Fruit fly (Drosophila melanogaster) whole organism, embryonic: Measurements from ENCODE around the gene CG6951.
A peak's percentile ranks its signal among the peaks of the same experiment; 100 is the strongest.

Source experiments
- B-H1 ChIP-seq: fragments of 200-800 bp; sonication (Bioruptor generic); IDR thresholded peaks from 3 replicates; pipeline ENCODE4 v1.3.6; 2022; ENCODE audit warnings: missing biosample characterization, missing genetic modification characterization
- BEAF-32 ChIP-seq: fragments of 200-800 bp; sonication (Bioruptor generic); optimal IDR thresholded peaks from 3 replicates; lab custom pipeline; 2017; ENCODE audit warnings: missing biosample characterization, missing genetic modification characterization, mild to moderate bottlenecking, moderate library complexity, missing genetic modification reagents
- Bteb2 ChIP-seq: fragments of 200-800 bp; sonication (Bioruptor generic); optimal IDR thresholded peaks from 2 replicates; lab custom pipeline; 2016; ENCODE audit warnings: missing biosample characterization, missing genetic modification characterization
- CG10267 ChIP-seq: fragments of 200-800 bp; sonication (Bioruptor generic); optimal IDR thresholded peaks from 2 replicates; lab custom pipeline; 2018; ENCODE audit warnings: missing biosample characterization, mild to moderate bottlenecking, missing genetic modification characterization, moderate library complexity
- CG10431 ChIP-seq: fragments of 200-800 bp; sonication (Bioruptor generic); optimal IDR thresholded peaks from 3 replicates; lab custom pipeline; 2018; ENCODE audit warnings: missing biosample characterization, mild to moderate bottlenecking, missing genetic modification characterization
- CG11696 ChIP-seq: fragments of 200-800 bp; sonication (Bioruptor generic); IDR thresholded peaks from 2 replicates; pipeline ENCODE4 v1.3.6; 2022; ENCODE audit warnings: missing biosample characterization, missing genetic modification characterization
- CG12155 ChIP-seq: fragments of 200-800 bp; sonication (Bioruptor generic); optimal IDR thresholded peaks from 3 replicates; lab custom pipeline; 2016; ENCODE audit warnings: missing biosample characterization, missing genetic modification characterization
- CG18476 ChIP-seq: fragments of 200-800 bp; sonication (Bioruptor generic); optimal IDR thresholded peaks from 2 replicates; lab custom pipeline; 2016; ENCODE audit warnings: missing biosample characterization, mild to moderate bottlenecking, missing genetic modification characterization
- CG2199 ChIP-seq: fragments of 200-800 bp; sonication (Bioruptor generic); IDR thresholded peaks from 3 replicates; pipeline ENCODE4 v1.3.6; 2022; ENCODE audit warnings: missing biosample characterization, missing genetic modification characterization
- CG31388 ChIP-seq: fragments of 200-800 bp; sonication (Bioruptor generic); optimal IDR thresholded peaks from 2 replicates; lab custom pipeline; 2016; ENCODE audit warnings: missing biosample characterization, missing genetic modification characterization
- CG34224 ChIP-seq: fragments of 200-800 bp; sonication (Bioruptor generic); IDR thresholded peaks from 3 replicates; pipeline ENCODE4 v1.3.6; 2022; ENCODE audit warnings: missing biosample characterization, missing genetic modification characterization; ENCODE audit not compliant: partially characterized antibody
- CG34422 ChIP-seq: fragments of 200-800 bp; sonication (Bioruptor generic); IDR thresholded peaks from 3 replicates; pipeline ENCODE4 v1.3.6; 2022; ENCODE audit warnings: missing biosample characterization, missing genetic modification characterization
- CG42726 ChIP-seq: fragments of 200-800 bp; sonication (Bioruptor generic); IDR thresholded peaks from 2 replicates; pipeline ENCODE4 v1.3.6; 2022; ENCODE audit warnings: missing biosample characterization, missing genetic modification characterization; ENCODE audit not compliant: partially characterized antibody
- CG4282 ChIP-seq: fragments of 200-800 bp; sonication (Bioruptor generic); optimal IDR thresholded peaks from 2 replicates; lab custom pipeline; 2016; ENCODE audit warnings: missing biosample characterization, missing genetic modification characterization
- CG4617 ChIP-seq: fragments of 200-800 bp; sonication (Bioruptor generic); optimal IDR thresholded peaks from 3 replicates; lab custom pipeline; 2016; ENCODE audit warnings: missing biosample characterization, missing genetic modification characterization, borderline replicate concordance
- CG5180 ChIP-seq: fragments of 200-800 bp; sonication (Bioruptor generic); optimal IDR thresholded peaks from 3 replicates; lab custom pipeline; 2017; ENCODE audit warnings: missing biosample characterization, missing genetic modification characterization, mild to moderate bottlenecking, moderate library complexity, missing genetic modification reagents
- CG8478 ChIP-seq: fragments of >200 bp; optimal IDR thresholded peaks from 2 replicates; lab custom pipeline; 2018
- CG8924 ChIP-seq: fragments of 200-800 bp; optimal IDR thresholded peaks from 3 replicates; lab custom pipeline; 2019; ENCODE audit warnings: missing biosample characterization, mild to moderate bottlenecking, missing genetic modification characterization, moderate library complexity
- CG9215 ChIP-seq: fragments of 200-800 bp; sonication (Bioruptor generic); IDR thresholded peaks from 2 replicates; pipeline ENCODE4 v1.3.6; 2022; ENCODE audit warnings: missing biosample characterization, missing genetic modification characterization
- CG9876 ChIP-seq: fragments of 200-800 bp; sonication (Bioruptor generic); optimal IDR thresholded peaks from 2 replicates; lab custom pipeline; 2016; ENCODE audit warnings: missing biosample characterization, missing genetic modification characterization
- Dfd ChIP-seq, 2 experiments: fragments of >200 bp; optimal IDR thresholded peaks; 2 replicates each; lab custom pipeline; 2017; ENCODE audit warnings: missing biosample characterization in 2 of 2, missing genetic modification characterization in 2 of 2
- Dref ChIP-seq: fragments of 200-800 bp; sonication (Bioruptor generic); IDR thresholded peaks from 2 replicates; pipeline ENCODE4 v1.3.6; 2022; ENCODE audit warnings: missing biosample characterization, missing genetic modification characterization
- Hr51 ChIP-seq, 2 experiments: fragments of 200-800 bp; sonication (Bioruptor generic); optimal IDR thresholded peaks; 2 replicates in 1 of 2; 3 replicates in 1 of 2; lab custom pipeline; 2016 to 2018; ENCODE audit warnings: missing biosample characterization in 2 of 2, missing genetic modification characterization in 2 of 2, mild to moderate bottlenecking in 1 of 2, moderate library complexity in 1 of 2
- Kr ChIP-seq: fragments of 200-800 bp; sonication (Bioruptor generic); optimal IDR thresholded peaks from 2 replicates; lab custom pipeline; 2017; ENCODE audit warnings: missing biosample characterization, mild to moderate bottlenecking, missing genetic modification characterization
- Med ChIP-seq: fragments of 200-800 bp; sonication (Bioruptor generic); peaks from one replicate; lab custom pipeline; 2016; ENCODE audit warnings: missing biosample characterization, missing genetic modification characterization, mild to moderate bottlenecking, inconsistent platforms, moderate library complexity
- Mes4 ChIP-seq: fragments of 200-800 bp; sonication (Bioruptor generic); optimal IDR thresholded peaks from 2 replicates; lab custom pipeline; 2016; ENCODE audit warnings: missing biosample characterization, missing genetic modification characterization
- Sry-δ ChIP-seq: fragments of 200-800 bp; sonication (Bioruptor generic); optimal IDR thresholded peaks from 2 replicates; lab custom pipeline; 2016; ENCODE audit warnings: missing biosample characterization, missing genetic modification characterization
- az2 ChIP-seq: fragments of 200-800 bp; sonication (Bioruptor generic); optimal IDR thresholded peaks from 3 replicates; lab custom pipeline; 2016; ENCODE audit warnings: missing biosample characterization, missing genetic modification characterization
- bab2 ChIP-seq: fragments of 200-800 bp; sonication (Bioruptor generic); optimal IDR thresholded peaks from 2 replicates; lab custom pipeline; 2016; ENCODE audit warnings: missing biosample characterization, missing genetic modification characterization
- ci ChIP-seq: fragments of 200-800 bp; sonication (Bioruptor generic); IDR thresholded peaks from 3 replicates; pipeline ENCODE4 v1.3.6; 2022; ENCODE audit warnings: missing biosample characterization, missing genetic modification characterization
- dati ChIP-seq: fragments of 200-800 bp; sonication (Bioruptor generic); IDR thresholded peaks from 2 replicates; pipeline ENCODE4 v1.3.6; 2022; ENCODE audit warnings: missing biosample characterization, missing genetic modification characterization
- fd64A ChIP-seq: fragments of 200-800 bp; sonication (Bioruptor generic); optimal IDR thresholded peaks from 3 replicates; lab custom pipeline; 2018; ENCODE audit warnings: missing biosample characterization, mild to moderate bottlenecking, missing genetic modification characterization
- gce ChIP-seq: fragments of 200-800 bp; sonication (Bioruptor generic); IDR thresholded peaks from 3 replicates; pipeline ENCODE4 v1.3.6; 2022; ENCODE audit warnings: missing biosample characterization, missing genetic modification characterization
- gfzf ChIP-seq: fragments of 200-800 bp; sonication (Bioruptor generic); optimal IDR thresholded peaks from 2 replicates; lab custom pipeline; 2016; ENCODE audit warnings: missing biosample characterization, mild to moderate bottlenecking, missing genetic modification characterization, moderate library complexity
- mld ChIP-seq: fragments of 200-800 bp; sonication (Bioruptor generic); IDR thresholded peaks from 3 replicates; pipeline ENCODE4 v1.3.6; 2022; ENCODE audit warnings: missing biosample characterization, missing genetic modification characterization; ENCODE audit not compliant: partially characterized antibody
- nom ChIP-seq: fragments of 200-800 bp; sonication (Bioruptor generic); optimal IDR thresholded peaks from 2 replicates; lab custom pipeline; 2017; ENCODE audit warnings: missing biosample characterization, missing genetic modification characterization, mild to moderate bottlenecking, moderate library complexity, missing genetic modification reagents
- phol ChIP-seq: fragments of 200-800 bp; sonication (Bioruptor generic); optimal IDR thresholded peaks from 3 replicates; lab custom pipeline; 2018; ENCODE audit warnings: missing biosample characterization, mild to moderate bottlenecking, missing genetic modification characterization, moderate library complexity
- ranshi ChIP-seq: fragments of 200-800 bp; sonication (Bioruptor generic); IDR thresholded peaks from 2 replicates; pipeline ENCODE4 v1.3.6; 2022; ENCODE audit warnings: missing biosample characterization, missing genetic modification characterization
- scrt ChIP-seq: fragments of 200-800 bp; sonication (Bioruptor generic); optimal IDR thresholded peaks from 2 replicates; lab custom pipeline; 2018; ENCODE audit warnings: missing biosample characterization, mild to moderate bottlenecking, missing genetic modification characterization, moderate library complexity
- sr ChIP-seq: fragments of 200-800 bp; sonication (Bioruptor generic); IDR thresholded peaks from 3 replicates; pipeline ENCODE4 v1.3.6; 2022; ENCODE audit warnings: missing biosample characterization, missing genetic modification characterization
- trem ChIP-seq: fragments of 200-800 bp; optimal IDR thresholded peaks from 3 replicates; lab custom pipeline; 2019; ENCODE audit warnings: missing biosample characterization, mild to moderate bottlenecking, missing genetic modification characterization, moderate library complexity
- wdn ChIP-seq: fragments of 200-800 bp; sonication (Bioruptor generic); IDR thresholded peaks from 2 replicates; pipeline ENCODE4 v1.3.6; 2022; ENCODE audit warnings: missing biosample characterization, missing genetic modification characterization
- zfh1 ChIP-seq: fragments of 200-800 bp; sonication (Bioruptor generic); IDR thresholded peaks from 3 replicates; pipeline ENCODE4 v1.3.6; 2022; ENCODE audit warnings: missing biosample characterization, missing genetic modification characterization

The CG6951 gene

DNA sequence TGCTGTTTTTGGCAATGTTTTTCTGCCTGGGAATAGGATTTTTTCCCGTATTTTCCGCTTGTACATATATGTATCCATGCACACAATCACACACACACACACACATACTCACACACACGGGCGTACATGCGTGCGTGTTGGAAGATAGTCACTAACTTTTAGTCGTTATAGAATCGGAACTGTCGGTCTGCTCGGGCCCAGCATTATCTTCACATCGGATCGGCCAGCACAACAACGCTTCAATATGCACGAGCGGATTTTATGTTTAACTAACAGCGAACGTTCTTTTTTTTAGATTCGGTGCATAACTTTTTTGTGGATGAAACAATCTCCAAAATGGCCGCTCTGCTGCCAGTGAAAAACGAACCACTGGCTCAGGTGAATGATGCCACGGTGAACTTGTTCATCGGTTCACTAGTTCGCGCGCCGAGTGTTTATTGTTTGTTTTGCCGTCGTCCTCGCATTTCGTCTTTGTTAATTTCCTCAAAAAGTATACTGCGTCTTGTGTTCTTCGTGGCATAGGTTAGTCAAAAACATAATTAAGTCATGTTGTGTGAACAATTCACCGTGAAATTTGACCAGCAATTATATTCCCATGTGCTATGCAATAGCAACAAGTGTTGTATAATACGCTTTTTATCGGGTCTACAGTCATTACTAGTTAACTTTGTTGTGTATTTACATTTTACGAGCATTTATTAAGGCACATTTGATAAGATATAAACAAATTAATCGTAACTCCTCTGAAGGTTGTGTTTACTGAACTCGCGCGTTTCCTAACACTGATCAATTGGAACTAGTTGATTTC, at the start of gene CG6951, which contains the start of gene CG17233 (continued):
- TF ChIP-seq CG8478 (lab: Kevin White, UChicago) (peak; percentile 76), phol (tag; lab: Kevin White, UChicago) (peak; percentile 96), fd64A (no peak), BEAF-32 (peak; percentile 52), CG4617 (peak; percentile 37), sr (GFP tag; lab: Robert Waterston, UW) (no peak), CG34224 (GFP tag; lab: Robert Waterston, UW) (no peak), CG9876 (GFP tag; lab: Kevin White, UChicago) (no peak), Sry-δ (GFP tag; lab: Kevin White, UChicago) (peak; percentile 21), trem (tag; lab: Kevin White, UChicago) (no peak), Dref (0 out of 2 replicates have a peak, but pooled peaks have one; percentile 16), nom (GFP tag; lab: Kevin White, UChicago) (no peak), Hr51 (GFP tag; optimal IDR thresholded peaks at IDR 0.05; lab: Kevin White, UChicago) (no peak), CG2199 (GFP tag; lab: Robert Waterston, UW) (no peak), bab2 (GFP tag; lab: Kevin White, UChicago) (peak; percentile 10), CG10267 (peak; percentile 43), Bteb2 (GFP tag; lab: Kevin White, UChicago) (no peak), CG18476 (GFP tag; lab: Kevin White, UChicago) (no peak), gce (GFP tag; lab: Robert Waterston, UW) (no peak), CG34422 (GFP tag; lab: Robert Waterston, UW) (peak; percentile 57; the same call in 2 of the 3 replicates), az2 (no peak), CG8924 (peak; percentile 42), Mes4 (GFP tag; lab: Kevin White, UChicago) (no peak), CG31388 (GFP tag; lab: Kevin White, UChicago) (no peak), ranshi (GFP tag; lab: Robert Waterston, UW) (no peak), dati (no peak), mld (GFP tag; lab: Robert Waterston, UW) (no peak), ci (GFP tag; lab: Robert Waterston, UW) (no peak), wdn (GFP tag; lab: Robert Waterston, UW) (no peak), scrt (no peak), B-H1 (GFP tag; lab: Robert Waterston, UW) (no peak), CG12155 (GFP tag; lab: Kevin White, UChicago) (no peak), CG4282 (no peak), CG10431 (GFP tag; lab: Kevin White, UChicago) (no peak), Med (GFP tag; lab: Kevin White, UChicago) (peak; percentile 36), CG5180 (no peak), gfzf (GFP tag; lab: Kevin White, UChicago) (no peak)

DNA sequence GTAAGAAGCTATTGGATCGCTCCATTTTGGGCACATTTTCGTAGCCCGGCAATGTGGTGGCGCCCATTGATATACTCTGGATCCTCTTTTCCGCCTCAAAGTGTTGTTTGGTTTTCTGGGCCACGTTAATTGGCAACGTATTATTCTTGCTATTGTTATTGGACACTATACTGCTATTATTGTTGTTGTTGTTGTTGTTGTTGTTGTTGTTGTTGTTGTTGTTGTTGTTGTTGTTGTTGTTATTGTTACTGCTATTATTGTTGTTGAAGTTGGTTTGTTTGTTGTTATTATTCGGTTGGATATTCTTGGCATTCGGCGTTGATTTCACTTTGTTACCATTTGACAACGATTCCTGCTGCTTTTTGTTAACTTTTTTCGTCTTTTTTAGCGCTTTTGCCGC, 49.2 kb upstream of the CG6951 start:
- TF ChIP-seq Kr (GFP tag; lab: Kevin White, UChicago) (no peak), CG42726 (no peak), CG9215 (GFP tag; lab: Robert Waterston, UW) (no peak), CG11696 (GFP tag; lab: Robert Waterston, UW) (no peak), zfh1 (GFP tag; lab: Robert Waterston, UW) (no peak), sr (GFP tag; lab: Robert Waterston, UW) (no peak), Dfd (GFP tag; optimal IDR thresholded peaks at IDR 0.05; lab: Kevin White, UChicago) (peak in 1 of 2 experiments; percentile 64)
- TF ChIP-seq, all 482 proteins: peak for 1
